Worm (Caenorhabditis elegans): Measurements from ENCODE around the gene citk-2.

citk-2 gene

ce11 chrII:5016977-5017585 is 17.8 kb downstream of the citk-2 start (continued):
- no peak for TF ChIP-seq athp-1 (tag; optimal IDR thresholded peaks at IDR 0.05)
- no peak for TF ChIP-seq B0336.3 (GFP tag; IDR thresholded peaks at IDR 0.05)
- no peak for TF ChIP-seq let-526 (GFP tag; IDR thresholded peaks at IDR 0.05)
- 0 out of 2 replicates have a peak, but pooled peaks have one; percentile 33 for TF ChIP-seq ekl-4 (GFP tag; IDR thresholded peaks at IDR 0.05)
- TF ChIP-seq xnd-1 (tag; optimal IDR thresholded peaks at IDR 0.05), result no peak
- peak; percentile 43; the same call in 1 of the 2 replicates for TF ChIP-seq lin-26 (GFP tag; IDR thresholded peaks at IDR 0.05)

ce11 chrII:5018578-5018977 is 19.3 kb downstream of the citk-2 start:
- TF ChIP-seq somi-1 (GFP tag; optimal IDR thresholded peaks at IDR 0.05) (no peak), dpff-1 (tag; optimal IDR thresholded peaks at IDR 0.05) (no peak), Y53G8AR.9 (GFP tag; conservative IDR thresholded peaks at IDR 0.05) (no peak), B0261.1 (tag; optimal IDR thresholded peaks at IDR 0.05) (no peak), unc-62 (GFP tag; optimal IDR thresholded peaks at IDR 0.05) (no peak), snpc-3.4 (tag; optimal IDR thresholded peaks at IDR 0.05) (no peak), dpl-1 (GFP tag; optimal IDR thresholded peaks at IDR 0.05) (no peak), ets-4 (GFP tag; optimal IDR thresholded peaks at IDR 0.05) (no peak), F10E7.11 (tag; optimal IDR thresholded peaks at IDR 0.05) (no peak), let-526 (GFP tag; IDR thresholded peaks at IDR 0.05) (no peak), ceh-40 (GFP tag; IDR thresholded peaks at IDR 0.05) (no peak), pbrm-1 (GFP tag; IDR thresholded peaks at IDR 0.05) (no peak), pha-4 (tag; optimal IDR thresholded peaks at IDR 0.05) (no peak), ceh-79 (tag; optimal IDR thresholded peaks at IDR 0.05) (no peak), madf-10 (tag; optimal IDR thresholded peaks at IDR 0.05) (no peak), atf-7 (tag; optimal IDR thresholded peaks at IDR 0.05) (no peak), ztf-6 (GFP tag; IDR thresholded peaks at IDR 0.05) (no peak), rpc-1 (optimal IDR thresholded peaks at IDR 0.05) (no peak), rpc-1 (tag; optimal IDR thresholded peaks at IDR 0.05) (no peak), Y79H2A.3 (GFP tag; conservative IDR thresholded peaks at IDR 0.05) (no peak)

- TF ChIP-seq akir-1 (GFP tag; optimal IDR thresholded peaks at IDR 0.05) (no peak), ceh-91 (GFP tag; IDR thresholded peaks at IDR 0.05) (no peak), unc-130 (GFP tag; optimal IDR thresholded peaks at IDR 0.05) (no peak), ekl-4 (GFP tag; IDR thresholded peaks at IDR 0.05) (no peak), rec-8 (tag; optimal IDR thresholded peaks at IDR 0.05) (no peak), ceh-40 (GFP tag; IDR thresholded peaks at IDR 0.05) (no peak), lsl-1 (GFP tag; optimal IDR thresholded peaks at IDR 0.05) (no peak), ceh-100 (GFP tag; IDR thresholded peaks at IDR 0.05) (no peak), hlh-12 (tag; optimal IDR thresholded peaks at IDR 0.05) (no peak), aptf-3 (GFP tag; IDR thresholded peaks at IDR 0.05) (no peak), aptf-2 (GFP tag; conservative IDR thresholded peaks at IDR 0.05) (no peak), F23B12.7 (tag; optimal IDR thresholded peaks at IDR 0.05; ENCODE audit: insufficient read depth) (no peak), let-607 (tag; optimal IDR thresholded peaks at IDR 0.05) (no peak), egl-18 (GFP tag; IDR thresholded peaks at IDR 0.05) (no peak), madf-3 (GFP tag; IDR thresholded peaks at IDR 0.05) (no peak), snpc-1.1 (tag; optimal IDR thresholded peaks at IDR 0.05; ENCODE audit: insufficient read depth) (no peak), nhr-120 (GFP tag; IDR thresholded peaks at IDR 0.05) (no peak), cebp-2 (GFP tag; IDR thresholded peaks at IDR 0.05) (no peak), egrh-3 (GFP tag; IDR thresholded peaks at IDR 0.05) (no peak), him-1 (tag; optimal IDR thresholded peaks at IDR 0.05) (no peak), rcor-1 (GFP tag; IDR thresholded peaks at IDR 0.05) (no peak), nhr-90 (tag; optimal IDR thresholded peaks at IDR 0.05) (no peak), zim-3 (tag; optimal IDR thresholded peaks at IDR 0.05) (no peak)
Measured at ce11 chrII:5019389-5020108, 20.2 kb downstream of the citk-2 start.

All from whole organism, young adult.